Fruit fly (Drosophila melanogaster) whole organism, wandering third instar larva: Measurements from ENCODE around the gene ham.

ENCODE experiments used
- Dfd ChIP-seq: fragments of >200 bp; optimal IDR thresholded peaks from 2 replicates; lab custom pipeline; 2017; ENCODE audit warnings: missing biosample characterization, missing genetic modification characterization
- Myc ChIP-seq: fragments of >200 bp; optimal IDR thresholded peaks from 2 replicates; lab custom pipeline; 2017
- jim ChIP-seq: fragments of 175-275, 200-325 bp; sonication (Bioruptor generic); optimal IDR thresholded peaks from 2 replicates; lab custom pipeline; 2016; ENCODE audit warnings: missing biosample characterization, mild to moderate bottlenecking, missing genetic modification characterization
- sage ChIP-seq: fragments of 200-800 bp; sonication (Bioruptor generic); optimal IDR thresholded peaks from 2 replicates; lab custom pipeline; 2016; ENCODE audit warnings: missing biosample characterization, mild to moderate bottlenecking, missing genetic modification characterization

DNA sequence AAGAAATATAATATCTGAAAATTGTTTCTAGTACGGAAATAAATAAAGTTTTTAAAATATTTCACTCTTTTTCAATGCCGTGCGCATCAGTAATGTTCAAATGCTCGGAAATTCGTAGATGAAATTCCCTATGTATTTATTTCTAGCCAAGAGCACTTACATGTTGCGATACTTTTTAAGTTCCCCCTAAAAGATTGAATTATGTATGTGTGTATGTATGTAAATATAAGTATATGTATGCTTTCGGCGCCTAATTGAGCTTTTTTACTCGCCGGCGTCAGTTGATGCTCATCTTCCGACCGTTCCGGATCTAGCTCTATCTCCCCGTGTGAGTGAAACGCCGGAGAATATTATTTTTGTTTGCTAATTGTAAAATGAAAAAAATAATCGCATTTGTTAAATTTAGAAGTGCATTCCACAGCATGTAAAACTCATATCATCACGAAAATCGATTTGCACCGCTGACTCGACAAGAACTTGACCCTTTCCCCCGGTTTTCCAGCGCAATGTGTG, 33.8 kb upstream of the ham start, which contains the start of gene Ugt36E1:
- TF ChIP-seq Dfd (GFP tag; lab: Kevin White, UChicago) (no peak), sage (GFP tag; lab: Kevin White, UChicago) (no peak), jim (GFP tag; lab: Kevin White, UChicago) (no peak), Myc (lab: Kevin White, UChicago) (no peak)
